Worm (Caenorhabditis elegans): ENCODE results near the gene C18B2.2.

ce11 chrX:3599860-3600259, 23.4 kb upstream of the C18B2.2 start:
- no peak for TF ChIP-seq him-1 (tag; optimal IDR thresholded peaks at IDR 0.05)
- TF ChIP-seq W03F9.2 (tag; optimal IDR thresholded peaks at IDR 0.05), result no peak
